Fruit fly (Drosophila melanogaster): ENCODE measurements around the gene CG17233.

Gene CG17233

dm6 chr3L:20223398-20223951, 18.2 kb downstream of the CG17233 start, which contains the start of gene CG17147:
Gene CG17147, plus strand, starts transcription at chr3L:20223932.
- TF ChIP-seq CG8478 (optimal IDR thresholded peaks at IDR 0.05) = no peak
- TF ChIP-seq CTCF (optimal IDR thresholded peaks at IDR 0.05) = no peak

dm6 chr3L:20222617-20223016, 19.1 kb downstream of the CG17233 start:
- TF ChIP-seq CTCF (optimal IDR thresholded peaks at IDR 0.05) = no peak
- TF ChIP-seq CG8478 (optimal IDR thresholded peaks at IDR 0.05) = no peak

dm6 chr3L:20221412-20221864, 20.3 kb downstream of the CG17233 start, which contains the start of gene CG17145:
Gene CG17145, plus strand, starts transcription at chr3L:20221814.
- TF ChIP-seq CTCF (optimal IDR thresholded peaks at IDR 0.05) (no peak), CG8478 (optimal IDR thresholded peaks at IDR 0.05) (no peak)

DNA sequence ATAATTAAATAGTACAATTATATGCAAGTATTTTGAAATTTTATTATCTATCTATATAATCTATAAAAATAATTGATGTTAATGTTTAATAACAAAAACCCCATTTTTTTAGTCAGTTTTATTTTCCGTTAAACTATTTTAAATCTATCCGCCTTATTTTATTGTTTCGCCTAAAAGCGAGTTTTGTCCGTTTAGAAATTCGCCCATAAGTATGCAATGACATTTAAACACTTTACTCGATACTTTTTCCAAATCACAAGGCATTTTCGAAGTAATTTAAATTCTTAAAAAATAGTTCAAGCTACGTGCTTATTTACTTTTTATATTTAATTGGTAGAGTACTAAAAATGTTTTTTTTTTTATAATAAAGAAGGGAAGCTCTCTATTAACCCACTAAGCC, 20.8 kb downstream of the CG17233 start:
- TF ChIP-seq CG8478 (optimal IDR thresholded peaks at IDR 0.05) (no peak), CTCF (optimal IDR thresholded peaks at IDR 0.05) (no peak)

dm6 chr3L:20220374-20220773, 21.3 kb downstream of the CG17233 start, which contains the start of gene CG6933:
Gene CG6933, minus strand, starts transcription at chr3L:20220420.
- TF ChIP-seq CTCF (optimal IDR thresholded peaks at IDR 0.05) (no peak), CG8478 (optimal IDR thresholded peaks at IDR 0.05) (no peak)

DNA sequence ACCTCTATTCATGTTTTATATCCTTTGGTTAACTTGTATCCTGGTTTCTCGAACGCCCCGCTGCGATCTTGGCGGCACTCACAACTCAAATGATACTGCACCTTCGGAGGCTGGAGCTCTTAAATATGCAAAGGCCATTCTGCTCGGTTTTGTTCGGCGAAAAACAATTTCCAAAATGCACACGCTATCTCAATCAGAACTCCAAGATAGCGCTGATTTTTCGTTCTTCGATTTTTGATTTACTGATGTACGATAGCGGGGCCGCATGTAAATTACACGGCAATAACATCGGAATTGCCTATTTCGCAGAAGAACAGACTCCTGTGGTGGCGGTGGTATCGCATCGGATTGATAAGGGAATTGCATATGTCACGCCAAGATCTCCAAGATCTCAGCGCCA, 29.7 kb downstream of the CG17233 start, which contains the start of gene CG7017:
TSS of gene CG7017 (minus strand) at position 101 of the 400 bp plus-strand sequence.
- no peak for TF ChIP-seq CG8478 (optimal IDR thresholded peaks at IDR 0.05)
- TF ChIP-seq CTCF (optimal IDR thresholded peaks at IDR 0.05) = no peak

- no peak for TF ChIP-seq CG8478 (optimal IDR thresholded peaks at IDR 0.05)
- TF ChIP-seq CTCF (optimal IDR thresholded peaks at IDR 0.05) = no peak
These were observed 31.8 kb downstream of the CG17233 start for dm6 chr3L:20209896-20210295.

dm6 chr3L:20209092-20209491, 32.6 kb downstream of the CG17233 start:
- TF ChIP-seq CTCF (optimal IDR thresholded peaks at IDR 0.05) = no peak
- TF ChIP-seq CG8478 (optimal IDR thresholded peaks at IDR 0.05) = no peak

DNA sequence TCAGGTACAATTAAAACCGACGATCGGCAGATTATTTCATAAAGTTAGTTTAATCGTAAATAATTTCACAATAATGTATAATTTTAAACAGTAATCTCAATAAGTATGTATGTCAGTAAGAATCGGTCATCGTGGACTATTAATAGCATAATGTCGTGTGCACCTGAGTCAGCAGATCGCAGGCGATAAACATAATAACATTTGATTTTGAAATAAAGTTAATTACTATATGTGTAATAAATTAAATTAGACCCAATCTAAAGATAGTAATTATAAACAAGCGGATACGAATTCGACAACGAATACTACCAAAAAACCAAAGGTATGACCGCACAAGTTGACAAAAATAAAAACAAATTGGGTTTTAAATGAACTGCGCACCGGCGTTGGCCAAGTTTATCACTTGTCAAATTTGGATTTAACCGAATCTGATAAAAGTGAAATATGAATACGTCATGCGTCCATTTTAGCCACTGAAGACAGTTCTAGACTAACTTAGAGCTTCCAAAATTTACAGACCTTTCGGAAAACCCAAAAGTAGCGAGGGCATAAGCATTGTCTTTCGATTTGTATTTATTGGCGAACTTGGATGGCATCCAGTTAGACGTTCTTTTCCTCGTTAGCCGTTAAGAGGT, 34.6 kb downstream of the CG17233 start, which contains the start of gene CG6996:
TSS of gene CG6996 (plus strand) at position 585 of the 635 bp plus-strand sequence.
- TF ChIP-seq CTCF (optimal IDR thresholded peaks at IDR 0.05) (no peak), CG8478 (optimal IDR thresholded peaks at IDR 0.05) (no peak)

dm6 chr3L:20205946-20206345, 35.8 kb downstream of the CG17233 start, which contains the start of gene CG7290:
Gene CG7290, minus strand, starts transcription at chr3L:20206046.
- TF ChIP-seq CTCF (optimal IDR thresholded peaks at IDR 0.05) = no peak
- no peak for TF ChIP-seq CG8478 (optimal IDR thresholded peaks at IDR 0.05)

dm6 chr3L:20203587-20203986, 38.1 kb downstream of the CG17233 start, which contains the start of gene CG7298:
Gene CG7298, minus strand, starts transcription at chr3L:20203687.
- TF ChIP-seq CG8478 (optimal IDR thresholded peaks at IDR 0.05) (no peak), CTCF (optimal IDR thresholded peaks at IDR 0.05) (no peak)

DNA sequence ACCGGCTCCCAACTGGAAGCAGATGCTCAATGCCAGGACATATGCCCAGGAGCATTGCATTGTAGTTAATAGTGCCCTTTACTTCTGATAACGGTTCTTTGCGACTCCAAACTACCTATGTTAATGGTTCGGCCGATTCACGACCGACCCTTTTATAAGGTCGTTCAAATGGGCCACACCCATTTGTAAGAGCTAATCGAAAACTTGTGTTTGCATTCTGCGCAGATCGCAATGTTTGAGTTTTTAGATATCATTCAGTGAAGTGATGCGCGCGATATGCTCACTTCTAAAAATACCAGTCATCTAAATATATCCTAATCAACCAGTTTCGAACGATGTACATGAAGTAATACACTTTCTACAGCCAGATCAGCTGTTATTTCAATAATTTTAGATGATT, 40.2 kb downstream of the CG17233 start, which contains the start of gene obst-F:
TSS of gene obst-F (minus strand) at position 101 of the 400 bp plus-strand sequence.
- TF ChIP-seq CG8478 (optimal IDR thresholded peaks at IDR 0.05) (no peak), CTCF (optimal IDR thresholded peaks at IDR 0.05) (no peak)

dm6 chr3L:20199569-20200247, 42.0 kb downstream of the CG17233 start, which contains the start of gene CG42833:
Gene CG42833, plus strand, starts transcription at chr3L:20200093.
- TF ChIP-seq CG8478 (optimal IDR thresholded peaks at IDR 0.05) (no peak), CTCF (optimal IDR thresholded peaks at IDR 0.05) (no peak)

- no peak for TF ChIP-seq CG8478 (optimal IDR thresholded peaks at IDR 0.05)
- no peak for TF ChIP-seq CTCF (optimal IDR thresholded peaks at IDR 0.05)
These were observed 43.6 kb downstream of the CG17233 start, which contains the start of gene CG42674 for dm6 chr3L:20198138-20198559. Gene CG42674, minus strand, starts transcription at chr3L:20198317.

- no peak for TF ChIP-seq CG8478 (optimal IDR thresholded peaks at IDR 0.05)
- TF ChIP-seq CTCF (optimal IDR thresholded peaks at IDR 0.05) = no peak
These were observed 44.0 kb downstream of the CG17233 start for dm6 chr3L:20197698-20198097.
